Fruit fly (Drosophila melanogaster): ENCODE measurements around the gene Hmgcr.

Gene Hmgcr

dm6 chr3R:23729066-23729465 is 4.1 kb upstream of the Hmgcr start (continued):
- TF ChIP-seq CG6272 (GFP tag; IDR thresholded peaks at IDR 0.05): no peak
- no peak for TF ChIP-seq Ravus (GFP tag; IDR thresholded peaks at IDR 0.05)
- no peak for TF ChIP-seq gfzf (GFP tag; optimal IDR thresholded peaks at IDR 0.05)
- TF ChIP-seq CG4617 (GFP tag; optimal IDR thresholded peaks at IDR 0.05; ENCODE audit: borderline replicate concordance): no peak
- peak; percentile 73 for TF ChIP-seq CG13894 (tag; optimal IDR thresholded peaks at IDR 0.05)
- TF ChIP-seq Scr (GFP tag; IDR thresholded peaks at IDR 0.05; ENCODE audit: partially characterized antibody): no peak
- peak; percentile 14 for TF ChIP-seq Blimp-1 (GFP tag; optimal IDR thresholded peaks at IDR 0.05)
- peak; percentile 60 for TF ChIP-seq MTF-1 (GFP tag; optimal IDR thresholded peaks at IDR 0.05; ENCODE audit: borderline replicate concordance)
- 0 out of 4 replicates have a peak, but pooled peaks have one; percentile 17 for TF ChIP-seq chinmo (GFP tag; IDR thresholded peaks at IDR 0.05; ENCODE audit: partially characterized antibody)
- no peak for TF ChIP-seq trem (tag; optimal IDR thresholded peaks at IDR 0.05)
- peak; percentile 54 for TF ChIP-seq CG4328 (GFP tag; optimal IDR thresholded peaks at IDR 0.05)
- TF ChIP-seq tgo (GFP tag; IDR thresholded peaks at IDR 0.05): no peak
- TF ChIP-seq ttk (GFP tag; IDR thresholded peaks at IDR 0.05): no peak
- peak; percentile 79 for TF ChIP-seq CG12071 (GFP tag; optimal IDR thresholded peaks at IDR 0.05)
- TF ChIP-seq Bteb2 (GFP tag; optimal IDR thresholded peaks at IDR 0.05): no peak
- no peak for TF ChIP-seq prd (optimal IDR thresholded peaks at IDR 0.05)
- no peak for TF ChIP-seq prd (GFP tag; IDR thresholded peaks at IDR 0.05)
- TF ChIP-seq ato (GFP tag; IDR thresholded peaks at IDR 0.05; ENCODE audit: partially characterized antibody): no peak
- no peak for TF ChIP-seq NC2α (GFP tag; optimal IDR thresholded peaks at IDR 0.05)
- no peak for TF ChIP-seq CG6254 (GFP tag; optimal IDR thresholded peaks at IDR 0.05)
- TF ChIP-seq dmrt11E (tag; optimal IDR thresholded peaks at IDR 0.05): peak; percentile 5
- no peak for TF ChIP-seq pnt (GFP tag; optimal IDR thresholded peaks at IDR 0.05)
- no peak for TF ChIP-seq Eip74EF (GFP tag; optimal IDR thresholded peaks at IDR 0.05)
- 0 out of 2 replicates have a peak, but pooled peaks have one; percentile 32 for TF ChIP-seq ranshi (GFP tag; IDR thresholded peaks at IDR 0.05)
- TF ChIP-seq Rfx (GFP tag; IDR thresholded peaks at IDR 0.05): peak; percentile 48; the same call in 1 of the 2 replicates
- TF ChIP-seq jigr1 (GFP tag; IDR thresholded peaks at IDR 0.05): no peak
- TF ChIP-seq CG30020 (tag; optimal IDR thresholded peaks at IDR 0.05): no peak
- no peak for TF ChIP-seq ara (GFP tag; IDR thresholded peaks at IDR 0.05)
- peak; percentile 43 for TF ChIP-seq grn (GFP tag; optimal IDR thresholded peaks at IDR 0.05)
- no peak for TF ChIP-seq ac (GFP tag; optimal IDR thresholded peaks at IDR 0.05)
- no peak for TF ChIP-seq pb (GFP tag; optimal IDR thresholded peaks at IDR 0.05)
- TF ChIP-seq D19B (GFP tag; optimal IDR thresholded peaks at IDR 0.05): peak; percentile 21
- no peak for TF ChIP-seq CG18476 (GFP tag; optimal IDR thresholded peaks at IDR 0.05)
- no peak for TF ChIP-seq CG7357 (GFP tag; IDR thresholded peaks at IDR 0.05)
- TF ChIP-seq Sin3A (optimal IDR thresholded peaks at IDR 0.05): no peak
- TF ChIP-seq br (optimal IDR thresholded peaks at IDR 0.05): no peak
- no peak for TF ChIP-seq ind (GFP tag; optimal IDR thresholded peaks at IDR 0.05)
- peak; percentile 34 for TF ChIP-seq CG7786 (GFP tag; optimal IDR thresholded peaks at IDR 0.05)
- peak; percentile 59 for TF ChIP-seq CG17568 (GFP tag; optimal IDR thresholded peaks at IDR 0.05)
- no peak for TF ChIP-seq Lim3 (GFP tag; IDR thresholded peaks at IDR 0.05)
- TF ChIP-seq CG15696 (tag; optimal IDR thresholded peaks at IDR 0.05): peak; percentile 30
- no peak for TF ChIP-seq Aef1 (GFP tag; IDR thresholded peaks at IDR 0.05)
- TF ChIP-seq sc (optimal IDR thresholded peaks at IDR 0.05): no peak
- TF ChIP-seq sc (GFP tag; optimal IDR thresholded peaks at IDR 0.05): no peak
- no peak for TF ChIP-seq Trl (optimal IDR thresholded peaks at IDR 0.05)
- no peak for TF ChIP-seq Trl (GFP tag; optimal IDR thresholded peaks at IDR 0.05)
- no peak for TF ChIP-seq pan (optimal IDR thresholded peaks at IDR 0.05)
- no peak for TF ChIP-seq pan (GFP tag; optimal IDR thresholded peaks at IDR 0.05 in 1 of 2, IDR thresholded peaks at IDR 0.05 in 1 of 2)
- TF ChIP-seq CG32767 (GFP tag; IDR thresholded peaks at IDR 0.05): no peak
- no peak for TF ChIP-seq HLH54F (GFP tag; optimal IDR thresholded peaks at IDR 0.05)
- peak; percentile 78 for TF ChIP-seq caup (GFP tag; optimal IDR thresholded peaks at IDR 0.05; ENCODE audit: severe bottlenecking)
- TF ChIP-seq Opbp (GFP tag; IDR thresholded peaks at IDR 0.05; ENCODE audit: partially characterized antibody): no peak
- no peak for TF ChIP-seq Rx (GFP tag; IDR thresholded peaks at IDR 0.05)
